Worm (Caenorhabditis elegans) whole organism, young adult: ENCODE results near the gene spin-1.

Experiments
- B0336.3 ChIP-seq: fragments of 200-800 bp; sonication (Bioruptor generic); IDR thresholded peaks from 2 replicates; pipeline ENCODE4 v1.3.6; 2022; ENCODE audit warnings: missing genetic modification characterization, missing compliant biosample characterization
- F10E7.11 ChIP-seq: sonication (generic microtip); optimal IDR thresholded peaks from 2 replicates; lab custom pipeline; 2017; ENCODE audit warnings: mild to moderate bottlenecking, missing genetic modification characterization, moderate library complexity, missing compliant biosample characterization
- K11D2.4 ChIP-seq: fragments of 200-800 bp; sonication (Bioruptor generic); IDR thresholded peaks from 2 replicates; pipeline ENCODE4 v1.3.6; 2022; ENCODE audit warnings: missing genetic modification reagents, missing genetic modification characterization, missing compliant biosample characterization
- athp-1 ChIP-seq: sonication (generic microtip); optimal IDR thresholded peaks from 2 replicates; lab custom pipeline; 2017; ENCODE audit warnings: mild to moderate bottlenecking, missing genetic modification characterization, missing compliant biosample characterization
- ceh-27 ChIP-seq: fragments of 200-800 bp; sonication (Bioruptor generic); optimal IDR thresholded peaks from 2 replicates; lab custom pipeline; 2018; ENCODE audit warnings: mild to moderate bottlenecking, missing genetic modification characterization, moderate library complexity, missing compliant biosample characterization
- ceh-79 ChIP-seq: sonication (generic microtip); optimal IDR thresholded peaks from 2 replicates; lab custom pipeline; 2017; ENCODE audit warnings: mild to moderate bottlenecking, missing genetic modification characterization, missing compliant biosample characterization
- ets-4 ChIP-seq: fragments of 200-800 bp; sonication (Bioruptor generic); optimal IDR thresholded peaks from 2 replicates; lab custom pipeline; 2018; ENCODE audit warnings: mild to moderate bottlenecking, missing genetic modification characterization, missing compliant biosample characterization
- gei-17 ChIP-seq: fragments of 200-800 bp; sonication (Bioruptor generic); optimal IDR thresholded peaks from 2 replicates; lab custom pipeline; 2018; ENCODE audit warnings: mild to moderate bottlenecking, missing genetic modification characterization, missing compliant biosample characterization
- let-526 ChIP-seq: fragments of 200-800 bp; sonication (Bioruptor generic); IDR thresholded peaks from 2 replicates; pipeline ENCODE4 v1.3.6; 2022; ENCODE audit warnings: missing genetic modification reagents, missing genetic modification characterization, missing compliant biosample characterization
- lin-35 ChIP-seq, 3 experiments: fragments of 150-350 bp in 2 of 3; sonication (generic microtip) in 1 of 3; optimal IDR thresholded peaks; 2 replicates each; lab custom pipeline; 2014 to 2018; ENCODE audit warnings: missing biosample characterization in 3 of 3, missing genetic modification characterization in 3 of 3, missing genetic modification reagents in 3 of 3
- nfya-1 ChIP-seq: sonication (generic microtip); optimal IDR thresholded peaks from 2 replicates; lab custom pipeline; 2017; ENCODE audit warnings: antibody characterized with exemption, missing compliant biosample characterization, missing genetic modification characterization, borderline replicate concordance; ENCODE audit not compliant: insufficient read depth
- nfya-2 ChIP-seq: fragments of 200-800 bp; sonication (Bioruptor generic); IDR thresholded peaks from 2 replicates; pipeline ENCODE4 v1.3.6; 2022; ENCODE audit warnings: missing genetic modification reagents, missing genetic modification characterization, missing compliant biosample characterization
- pbrm-1 ChIP-seq: fragments of 200-800 bp; sonication (Bioruptor generic); IDR thresholded peaks from 2 replicates; pipeline ENCODE4 v1.3.6; 2022; ENCODE audit warnings: missing genetic modification reagents, missing genetic modification characterization, missing compliant biosample characterization

DNA sequence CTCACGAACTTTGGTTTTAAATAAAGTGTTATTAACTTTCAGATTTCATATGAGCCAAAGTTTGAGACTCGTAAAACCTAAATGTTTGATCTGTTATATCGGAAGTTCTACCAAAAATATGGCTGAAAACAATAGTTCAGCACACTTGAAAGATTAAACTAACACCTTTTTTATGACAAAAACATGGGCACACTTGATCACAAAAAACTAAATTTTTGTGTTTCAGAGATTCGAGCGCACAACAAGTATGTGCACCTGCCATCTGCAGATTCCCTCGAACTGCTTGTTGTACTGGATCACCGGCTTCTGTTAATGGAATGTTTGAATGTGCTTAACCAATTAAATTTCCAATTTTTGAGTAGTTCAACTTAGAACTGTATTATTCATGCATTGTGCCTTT is 39.0 kb downstream of the spin-1 start:
- TF ChIP-seq nfya-2 (GFP tag; lab: Robert Waterston, UW) (no peak), B0336.3 (GFP tag; lab: Robert Waterston, UW) (no peak), gei-17 (GFP tag; lab: Kevin White, UChicago) (no peak), nfya-1 (tag; lab: Kevin White, UChicago) (no peak), lin-35 (GFP tag; optimal IDR thresholded peaks at IDR 0.05; lab: Kevin White, UChicago) (no peak), let-526 (GFP tag; lab: Robert Waterston, UW) (no peak), pbrm-1 (GFP tag; lab: Robert Waterston, UW) (no peak), ceh-27 (GFP tag; lab: Kevin White, UChicago) (no peak), F10E7.11 (no peak), K11D2.4 (GFP tag; lab: Robert Waterston, UW) (no peak), athp-1 (no peak), ets-4 (GFP tag; lab: Kevin White, UChicago) (no peak), ceh-79 (tag; lab: Kevin White, UChicago) (no peak)
